Worm (Caenorhabditis elegans) whole organism, young adult: ENCODE data around the gene lipl-2.

Experiments used
- F23B12.7 ChIP-seq: sonication (generic microtip); optimal IDR thresholded peaks from 2 replicates; lab custom pipeline; 2017; ENCODE audit warnings: missing genetic modification characterization, mild to moderate bottlenecking, missing compliant biosample characterization, antibody characterized with exemption, moderate library complexity; ENCODE audit not compliant: insufficient read depth
- F39B2.1 ChIP-seq: fragments of 200-800 bp; sonication (Bioruptor generic); IDR thresholded peaks from 2 replicates; pipeline ENCODE4 v1.3.6; 2022; ENCODE audit warnings: missing genetic modification reagents, missing genetic modification characterization, missing compliant biosample characterization
- F57A8.1 ChIP-seq: fragments of 200-800 bp; sonication (Bioruptor generic); optimal IDR thresholded peaks from 2 replicates; lab custom pipeline; 2018; ENCODE audit warnings: mild to moderate bottlenecking, missing genetic modification characterization, moderate library complexity, missing compliant biosample characterization
- K11D2.4 ChIP-seq: fragments of 200-800 bp; sonication (Bioruptor generic); IDR thresholded peaks from 2 replicates; pipeline ENCODE4 v1.3.6; 2022; ENCODE audit warnings: missing genetic modification reagents, missing genetic modification characterization, missing compliant biosample characterization
- K12H6.12 ChIP-seq: fragments of 200-800 bp; sonication (Bioruptor generic); optimal IDR thresholded peaks from 2 replicates; lab custom pipeline; 2018; ENCODE audit warnings: mild to moderate bottlenecking, missing genetic modification characterization, missing compliant biosample characterization
- Y53F4B.3 ChIP-seq: fragments of 200-800 bp; sonication (Bioruptor generic); IDR thresholded peaks from 2 replicates; pipeline ENCODE4 v1.3.6; 2022; ENCODE audit warnings: missing genetic modification reagents, missing genetic modification characterization, missing compliant biosample characterization
- Y79H2A.3 ChIP-seq: fragments of 200-800 bp; sonication (Bioruptor generic); conservative IDR thresholded peaks from 2 replicates; pipeline ENCODE4 v1.3.6; 2022; ENCODE audit warnings: missing genetic modification reagents, missing genetic modification characterization, missing compliant biosample characterization
- ZK185.1 ChIP-seq: sonication (generic microtip); optimal IDR thresholded peaks from 2 replicates; lab custom pipeline; 2016; ENCODE audit warnings: mild to moderate bottlenecking, missing genetic modification characterization, missing compliant biosample characterization; ENCODE audit not compliant: poor library complexity, severe bottlenecking
- ama-1 ChIP-seq, 3 experiments: fragments of 150-350 bp in 1 of 3; sonication (generic microtip) in 2 of 3; optimal IDR thresholded peaks; 2 replicates each; lab custom pipeline; 2014 to 2018; ENCODE audit warnings: missing biosample characterization in 2 of 3, missing genetic modification characterization in 2 of 3, missing genetic modification reagents in 2 of 3
- aptf-3 ChIP-seq: fragments of 200-800 bp; sonication (Bioruptor generic); IDR thresholded peaks from 2 replicates; pipeline ENCODE4 v1.3.6; 2022; ENCODE audit warnings: missing genetic modification characterization, missing compliant biosample characterization
- attf-3 ChIP-seq: fragments of 200-800 bp; sonication (Bioruptor generic); conservative IDR thresholded peaks from 2 replicates; pipeline ENCODE4 v1.3.6; 2022; ENCODE audit warnings: missing genetic modification reagents, missing genetic modification characterization, missing compliant biosample characterization
- bed-2 ChIP-seq: fragments of 200-800 bp; sonication (Bioruptor generic); IDR thresholded peaks from 2 replicates; pipeline ENCODE4 v1.3.6; 2022; ENCODE audit warnings: missing genetic modification reagents, missing genetic modification characterization, missing compliant biosample characterization
- ccch-3 ChIP-seq: fragments of 200-800 bp; sonication (Bioruptor generic); optimal IDR thresholded peaks from 2 replicates; lab custom pipeline; 2018; ENCODE audit warnings: mild to moderate bottlenecking, missing genetic modification characterization, missing compliant biosample characterization
- cebp-2 ChIP-seq: fragments of 200-800 bp; sonication (Bioruptor generic); IDR thresholded peaks from 2 replicates; pipeline ENCODE4 v1.3.6; 2022; ENCODE audit warnings: missing genetic modification characterization, missing compliant biosample characterization
- ceh-27 ChIP-seq: fragments of 200-800 bp; sonication (Bioruptor generic); optimal IDR thresholded peaks from 2 replicates; lab custom pipeline; 2018; ENCODE audit warnings: mild to moderate bottlenecking, missing genetic modification characterization, moderate library complexity, missing compliant biosample characterization
- ceh-79 ChIP-seq: sonication (generic microtip); optimal IDR thresholded peaks from 2 replicates; lab custom pipeline; 2017; ENCODE audit warnings: mild to moderate bottlenecking, missing genetic modification characterization, missing compliant biosample characterization
- ceh-91 ChIP-seq: fragments of 200-800 bp; sonication (Bioruptor generic); IDR thresholded peaks from 2 replicates; pipeline ENCODE4 v1.3.6; 2022; ENCODE audit warnings: missing genetic modification reagents, missing genetic modification characterization, missing compliant biosample characterization
- chd-7 ChIP-seq: sonication (generic microtip); optimal IDR thresholded peaks from 2 replicates; lab custom pipeline; 2016; ENCODE audit warnings: mild to moderate bottlenecking, missing genetic modification characterization, moderate library complexity, missing compliant biosample characterization
- dpff-1 ChIP-seq: sonication (generic microtip); optimal IDR thresholded peaks from 2 replicates; lab custom pipeline; 2017; ENCODE audit warnings: mild to moderate bottlenecking, missing genetic modification characterization, missing compliant biosample characterization
- dpl-1 ChIP-seq: fragments of 150-350 bp; optimal IDR thresholded peaks from 2 replicates; lab custom pipeline; 2014; ENCODE audit warnings: missing biosample characterization, missing genetic modification reagents, missing genetic modification characterization
- egl-44 ChIP-seq: fragments of 200-800 bp; sonication (Bioruptor generic); IDR thresholded peaks from 2 replicates; pipeline ENCODE4 v1.3.6; 2022; ENCODE audit warnings: missing genetic modification reagents, missing genetic modification characterization, missing compliant biosample characterization
- hrde-1 ChIP-seq: sonication (generic microtip); optimal IDR thresholded peaks from 2 replicates; lab custom pipeline; 2016; ENCODE audit warnings: missing genetic modification characterization, mild to moderate bottlenecking, missing compliant biosample characterization, moderate library complexity, missing genotype, missing genetic modification reagents, borderline replicate concordance
- let-607 ChIP-seq, 2 experiments: fragments of 200-800 bp in 1 of 2; sonication (Bioruptor generic) in 1 of 2; sonication (generic microtip) in 1 of 2; optimal IDR thresholded peaks; 2 replicates each; lab custom pipeline; 2016 to 2018; ENCODE audit warnings: mild to moderate bottlenecking in 2 of 2, missing compliant biosample characterization in 2 of 2, missing genetic modification characterization in 2 of 2, moderate library complexity in 2 of 2, missing genotype in 1 of 2
- lin-54 ChIP-seq: fragments of 200-800 bp; sonication (Bioruptor generic); optimal IDR thresholded peaks from 2 replicates; lab custom pipeline; 2018; ENCODE audit warnings: mild to moderate bottlenecking, missing genetic modification characterization, missing compliant biosample characterization
- lir-1 ChIP-seq: fragments of 200-800 bp; sonication (Bioruptor generic); conservative IDR thresholded peaks from 2 replicates; pipeline ENCODE4 v1.3.6; 2022; ENCODE audit warnings: missing genetic modification reagents, missing genetic modification characterization, missing compliant biosample characterization
- madf-6 ChIP-seq: fragments of 200-800 bp; sonication (Bioruptor generic); IDR thresholded peaks from 2 replicates; pipeline ENCODE4 v1.3.6; 2022; ENCODE audit warnings: missing genetic modification reagents, missing genetic modification characterization, missing compliant biosample characterization
- madf-8 ChIP-seq: fragments of 200-800 bp; sonication (Bioruptor generic); conservative IDR thresholded peaks from 2 replicates; pipeline ENCODE4 v1.3.6; 2022; ENCODE audit warnings: missing genetic modification reagents, missing genetic modification characterization, missing compliant biosample characterization
- mxl-1 ChIP-seq: sonication (generic microtip); optimal IDR thresholded peaks from 2 replicates; lab custom pipeline; 2016; ENCODE audit warnings: missing genetic modification characterization, missing compliant biosample characterization
- nhr-80 ChIP-seq: sonication (generic microtip); optimal IDR thresholded peaks from 2 replicates; lab custom pipeline; 2016; ENCODE audit warnings: missing genetic modification characterization, missing compliant biosample characterization
- repo-1 ChIP-seq: sonication (generic microtip); optimal IDR thresholded peaks from 2 replicates; lab custom pipeline; 2017; ENCODE audit warnings: mild to moderate bottlenecking, missing genetic modification characterization, missing compliant biosample characterization
- rpc-1 ChIP-seq, 2 experiments: fragments of 150-350 bp in 1 of 2; sonication (generic microtip) in 1 of 2; optimal IDR thresholded peaks; 2 replicates each; lab custom pipeline; 2014 to 2018; ENCODE audit warnings: missing biosample characterization in 1 of 2, missing genetic modification characterization in 1 of 2, missing genetic modification reagents in 1 of 2, missing genotype in 1 of 2
- sea-2 ChIP-seq: fragments of 200-800 bp; sonication (Bioruptor generic); IDR thresholded peaks from 2 replicates; pipeline ENCODE4 v1.3.6; 2022; ENCODE audit warnings: missing genetic modification characterization, missing compliant biosample characterization
- sptf-2 ChIP-seq: fragments of 200-800 bp; sonication (Bioruptor generic); optimal IDR thresholded peaks from 2 replicates; lab custom pipeline; 2018; ENCODE audit warnings: mild to moderate bottlenecking, missing genetic modification characterization, missing compliant biosample characterization
- tlf-1 ChIP-seq: fragments of 200-800 bp; sonication (Bioruptor generic); optimal IDR thresholded peaks from 2 replicates; lab custom pipeline; 2018; ENCODE audit warnings: mild to moderate bottlenecking, missing genetic modification characterization, missing compliant biosample characterization
- ztf-25 ChIP-seq: fragments of 200-800 bp; sonication (Bioruptor generic); IDR thresholded peaks from 2 replicates; pipeline ENCODE4 v1.3.6; 2022; ENCODE audit warnings: missing genetic modification reagents, missing genetic modification characterization, missing compliant biosample characterization
- ztf-28 ChIP-seq: fragments of 200-800 bp; sonication (Bioruptor generic); IDR thresholded peaks from 2 replicates; pipeline ENCODE4 v1.3.6; 2022; ENCODE audit warnings: missing genetic modification reagents, missing genetic modification characterization, missing compliant biosample characterization

lipl-2 gene

DNA sequence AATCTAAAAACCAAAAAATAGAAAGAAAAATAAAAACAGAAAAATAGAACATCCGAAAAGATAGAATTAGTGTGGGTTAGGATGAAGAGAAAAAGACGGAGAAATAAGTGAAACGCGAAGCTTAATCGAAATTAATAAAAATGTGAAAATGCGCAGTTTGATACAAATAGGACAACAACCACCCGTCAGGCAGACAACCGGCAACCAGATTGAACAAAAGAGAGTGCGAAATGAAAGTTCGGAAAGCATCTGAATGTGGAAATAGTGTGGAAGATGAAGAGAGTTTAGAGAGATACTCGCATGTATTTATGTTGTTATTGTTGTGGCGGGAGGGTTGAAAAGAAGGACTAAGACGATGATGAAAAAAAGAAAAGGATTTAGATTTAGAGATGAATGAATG, 32.9 kb upstream of the lipl-2 start:
- TF ChIP-seq ceh-79 (tag; lab: Kevin White, UChicago) (no peak), chd-7 (tag; lab: Kevin White, UChicago) (no peak), hrde-1 (no peak), ceh-91 (GFP tag; lab: Robert Waterston, UW) (no peak), aptf-3 (GFP tag; lab: Robert Waterston, UW) (no peak), repo-1 (no peak), K12H6.12 (no peak), egl-44 (GFP tag; lab: Robert Waterston, UW) (no peak)

DNA sequence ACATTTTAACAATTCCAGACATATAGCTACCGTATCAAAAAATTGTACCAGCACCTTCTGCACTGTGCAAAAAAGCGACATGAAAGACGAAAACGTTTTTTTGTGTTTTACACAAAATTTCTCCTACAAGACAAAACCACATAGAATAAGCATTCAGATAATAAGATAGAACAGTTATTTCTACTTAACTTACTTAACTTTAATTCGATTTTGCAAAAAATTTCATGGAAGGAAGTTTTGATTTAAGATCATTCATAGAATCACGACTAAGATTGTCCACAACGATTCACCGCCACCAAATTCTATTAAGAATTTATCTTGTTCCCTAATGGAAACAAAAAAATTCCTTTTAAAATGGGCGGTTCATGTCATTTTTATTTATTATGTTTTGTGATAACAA, 27.6 kb upstream of the lipl-2 start:
- TF ChIP-seq sea-2 (no peak), lin-54 (GFP tag; lab: Kevin White, UChicago) (no peak), dpl-1 (GFP tag; lab: Kevin White, UChicago) (no peak), ztf-28 (GFP tag; lab: Robert Waterston, UW) (no peak), tlf-1 (GFP tag; lab: Kevin White, UChicago) (no peak), K11D2.4 (GFP tag; lab: Robert Waterston, UW) (no peak), Y79H2A.3 (GFP tag; lab: Robert Waterston, UW) (no peak), F23B12.7 (tag; lab: Kevin White, UChicago) (no peak), sptf-2 (no peak), bed-2 (GFP tag; lab: Robert Waterston, UW) (no peak), ZK185.1 (tag; lab: Kevin White, UChicago) (no peak), ceh-27 (GFP tag; lab: Kevin White, UChicago) (no peak), lir-1 (GFP tag; lab: Robert Waterston, UW) (no peak)

DNA sequence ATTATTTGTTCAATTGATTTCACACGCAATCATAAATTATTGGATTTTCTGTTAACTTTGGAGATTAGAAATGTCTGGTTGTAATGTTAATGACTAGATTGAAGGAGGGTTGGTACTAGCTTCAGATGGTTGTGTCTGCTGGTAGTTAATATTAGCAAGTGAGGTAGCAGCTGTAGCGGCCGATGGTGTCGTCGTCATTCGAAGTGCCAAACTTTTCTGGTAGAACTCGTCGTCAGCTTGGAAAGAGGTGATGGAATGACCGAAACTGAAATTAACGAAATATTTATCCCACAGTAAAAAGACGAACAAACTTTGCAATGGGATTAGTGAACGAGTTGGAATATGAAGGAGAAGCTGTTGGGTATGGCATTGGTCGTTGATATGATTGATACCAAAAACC, 26.8 kb upstream of the lipl-2 start:
- TF ChIP-seq rpc-1 (optimal IDR thresholded peaks at IDR 0.05; lab: Kevin White, UChicago) (no peak), rpc-1 (tag; optimal IDR thresholded peaks at IDR 0.05; lab: Kevin White, UChicago) (no peak), madf-6 (no peak), dpff-1 (tag; lab: Kevin White, UChicago) (no peak), mxl-1 (tag; lab: Kevin White, UChicago) (no peak), Y53F4B.3 (GFP tag; lab: Robert Waterston, UW) (no peak), ccch-3 (GFP tag; lab: Kevin White, UChicago) (no peak), attf-3 (no peak), nhr-80 (no peak), sptf-2 (no peak), ama-1 (optimal IDR thresholded peaks at IDR 0.05; lab: Kevin White, UChicago) (no peak), ama-1 (GFP tag; optimal IDR thresholded peaks at IDR 0.05; lab: Kevin White, UChicago) (no peak), cebp-2 (no peak), let-607 (tag; optimal IDR thresholded peaks at IDR 0.05; lab: Kevin White, UChicago) (no peak), F39B2.1 (no peak), madf-8 (GFP tag; lab: Robert Waterston, UW) (no peak), ztf-25 (GFP tag; lab: Robert Waterston, UW) (no peak), F57A8.1 (GFP tag; lab: Kevin White, UChicago) (no peak), sea-2 (no peak)
